Worm (Caenorhabditis elegans) whole organism, L3 larva: Measurements from ENCODE around the gene daf-42.
A peak's percentile ranks its signal among the peaks of the same experiment; 100 is the strongest.

Source experiments
- R02D3.7 ChIP-seq: fragments of 150-350 bp; optimal IDR thresholded peaks from 2 replicates; lab custom pipeline; 2014; ENCODE audit warnings: missing biosample characterization, missing genetic modification characterization
- ZK546.5 ChIP-seq: sonication (generic microtip); optimal IDR thresholded peaks from 2 replicates; lab custom pipeline; 2017; ENCODE audit warnings: missing biosample characterization, missing genetic modification characterization
- aly-2 ChIP-seq: fragments of 150-350 bp; optimal IDR thresholded peaks from 2 replicates; lab custom pipeline; 2014; ENCODE audit warnings: missing biosample characterization, missing genetic modification characterization
- ama-1 ChIP-seq: fragments of 150-350 bp; optimal IDR thresholded peaks from 2 replicates; lab custom pipeline; 2018
- ceh-16 ChIP-seq: sonication (generic microtip); optimal IDR thresholded peaks from 2 replicates; lab custom pipeline; 2017; ENCODE audit warnings: missing biosample characterization, missing genetic modification characterization
- ceh-82 ChIP-seq: fragments of 150-350 bp; optimal IDR thresholded peaks from 2 replicates; lab custom pipeline; 2014; ENCODE audit warnings: missing biosample characterization, missing genetic modification characterization
- ceh-9 ChIP-seq: sonication (generic microtip); optimal IDR thresholded peaks from 2 replicates; lab custom pipeline; 2018; ENCODE audit warnings: missing biosample characterization, missing genetic modification characterization
- daf-12 ChIP-seq: fragments of 150-350 bp; optimal IDR thresholded peaks from 2 replicates; lab custom pipeline; 2014; ENCODE audit warnings: missing biosample characterization, missing genetic modification reagents, missing genetic modification characterization
- egl-27 ChIP-seq: sonication (generic microtip); optimal IDR thresholded peaks from 4 replicates; lab custom pipeline; 2017; ENCODE audit warnings: missing biosample characterization, missing genetic modification reagents, missing genetic modification characterization
- egl-5 ChIP-seq: fragments of 150-350 bp; optimal IDR thresholded peaks from 2 replicates; lab custom pipeline; 2017; ENCODE audit warnings: missing biosample characterization, missing genetic modification reagents, missing genetic modification characterization, inconsistent platforms
- elt-1 ChIP-seq: fragments of 150-350 bp; optimal IDR thresholded peaks from 2 replicates; lab custom pipeline; 2014; ENCODE audit warnings: missing biosample characterization, missing genetic modification characterization
- elt-2 ChIP-seq: sonication (generic microtip); optimal IDR thresholded peaks from 2 replicates; lab custom pipeline; 2016; ENCODE audit warnings: missing genetic modification reagents, mild to moderate bottlenecking, missing genetic modification characterization, missing compliant biosample characterization
- elt-3 ChIP-seq, 3 experiments: fragments of 150-350 bp in 1 of 3; sonication (generic microtip) in 2 of 3; optimal IDR thresholded peaks; 2 replicates in 2 of 3; 4 replicates in 1 of 3; lab custom pipeline; 2014 to 2017; ENCODE audit warnings: missing biosample characterization in 3 of 3, missing genetic modification characterization in 3 of 3
- eor-1 ChIP-seq, 2 experiments: fragments of 150-350 bp; optimal IDR thresholded peaks; 2 replicates each; lab custom pipeline; 2014 to 2018; ENCODE audit warnings: missing biosample characterization in 2 of 2, missing genetic modification characterization in 2 of 2
- fkh-10 ChIP-seq: sonication (generic microtip); optimal IDR thresholded peaks from 2 replicates; lab custom pipeline; 2017; ENCODE audit warnings: missing biosample characterization, missing genetic modification reagents, missing genetic modification characterization
- fkh-2 ChIP-seq: fragments of 150-350 bp; optimal IDR thresholded peaks from 2 replicates; lab custom pipeline; 2014; ENCODE audit warnings: missing biosample characterization, missing genetic modification reagents, missing genetic modification characterization
- fos-1 ChIP-seq: fragments of 150-350 bp; optimal IDR thresholded peaks from 2 replicates; lab custom pipeline; 2014; ENCODE audit warnings: missing biosample characterization, missing genetic modification characterization
- hmg-11 ChIP-seq: sonication (generic microtip); optimal IDR thresholded peaks from 2 replicates; lab custom pipeline; 2016; ENCODE audit warnings: missing genetic modification characterization, missing compliant biosample characterization
- jun-1 ChIP-seq: fragments of 150-350 bp; optimal IDR thresholded peaks from 2 replicates; lab custom pipeline; 2014; ENCODE audit warnings: missing biosample characterization, missing genetic modification reagents, missing genetic modification characterization
- lin-15B ChIP-seq: fragments of 150-350 bp; optimal IDR thresholded peaks from 2 replicates; lab custom pipeline; 2014; ENCODE audit warnings: missing biosample characterization, missing genetic modification characterization
- lin-39 ChIP-seq: fragments of 150-350 bp; optimal IDR thresholded peaks from 2 replicates; lab custom pipeline; 2018; ENCODE audit warnings: missing biosample characterization, missing genetic modification reagents, missing genetic modification characterization
- mdl-1 ChIP-seq: fragments of 150-350 bp; optimal IDR thresholded peaks from 2 replicates; lab custom pipeline; 2014; ENCODE audit warnings: missing biosample characterization, missing genetic modification characterization
- mml-1 ChIP-seq: fragments of 150-350 bp; sonication (generic microtip); optimal IDR thresholded peaks from 3 replicates; lab custom pipeline; 2014; ENCODE audit warnings: missing biosample characterization, missing genetic modification characterization
- nhr-23 ChIP-seq: fragments of 150-350 bp; optimal IDR thresholded peaks from 2 replicates; lab custom pipeline; 2014; ENCODE audit warnings: missing biosample characterization, missing genetic modification reagents, missing genetic modification characterization
- nhr-237 ChIP-seq: fragments of 150-350 bp; optimal IDR thresholded peaks from 2 replicates; lab custom pipeline; 2014; ENCODE audit warnings: missing biosample characterization, missing genetic modification characterization
- nhr-25 ChIP-seq: sonication (generic microtip); optimal IDR thresholded peaks from 2 replicates; lab custom pipeline; 2017; ENCODE audit warnings: missing biosample characterization, missing genetic modification characterization
- nhr-28 ChIP-seq: fragments of 150-350 bp; optimal IDR thresholded peaks from 2 replicates; lab custom pipeline; 2014; ENCODE audit warnings: missing biosample characterization, missing genetic modification characterization
- nhr-43 ChIP-seq: sonication (generic microtip); optimal IDR thresholded peaks from 2 replicates; lab custom pipeline; 2016; ENCODE audit warnings: mild to moderate bottlenecking, missing genetic modification characterization, missing compliant biosample characterization; ENCODE audit not compliant: poor library complexity, severe bottlenecking
- nhr-67 ChIP-seq: fragments of 150-350 bp; optimal IDR thresholded peaks from 2 replicates; lab custom pipeline; 2014; ENCODE audit warnings: missing biosample characterization, missing genetic modification characterization
- pha-4 ChIP-seq: fragments of 150-350 bp; optimal IDR thresholded peaks from 2 replicates; lab custom pipeline; 2014; ENCODE audit warnings: missing biosample characterization, missing genetic modification reagents, missing genetic modification characterization
- pqm-1 ChIP-seq: fragments of 150-350 bp; optimal IDR thresholded peaks from 2 replicates; lab custom pipeline; 2017; ENCODE audit warnings: missing biosample characterization, missing genetic modification characterization, inconsistent platforms
- sea-2 ChIP-seq: fragments of 150-350 bp; sonication (generic microtip); optimal IDR thresholded peaks from 4 replicates; lab custom pipeline; 2014; ENCODE audit warnings: missing biosample characterization, missing genetic modification reagents, missing genetic modification characterization
- skn-1 ChIP-seq: fragments of 150-350 bp; optimal IDR thresholded peaks from 2 replicates; lab custom pipeline; 2014; ENCODE audit warnings: missing biosample characterization, missing genetic modification characterization
- snpc-4 ChIP-seq: fragments of 150-350 bp; optimal IDR thresholded peaks from 2 replicates; lab custom pipeline; 2014; ENCODE audit warnings: missing biosample characterization, missing genetic modification characterization
- tbx-2 ChIP-seq: sonication (generic microtip); optimal IDR thresholded peaks from 2 replicates; lab custom pipeline; 2016; ENCODE audit warnings: mild to moderate bottlenecking, missing genetic modification characterization, missing compliant biosample characterization
- unc-39 ChIP-seq: sonication (generic microtip); optimal IDR thresholded peaks from 4 replicates; lab custom pipeline; 2017; ENCODE audit warnings: missing biosample characterization, missing genetic modification characterization
- zag-1 ChIP-seq: fragments of 150-350 bp; optimal IDR thresholded peaks from 2 replicates; lab custom pipeline; 2014; ENCODE audit warnings: missing biosample characterization, missing genetic modification characterization
- ztf-11 ChIP-seq: fragments of 150-350 bp; optimal IDR thresholded peaks from 2 replicates; lab custom pipeline; 2014; ENCODE audit warnings: missing biosample characterization, missing genetic modification characterization
- ztf-4 ChIP-seq: fragments of 150-350 bp; optimal IDR thresholded peaks from 2 replicates; lab custom pipeline; 2014; ENCODE audit warnings: missing biosample characterization, missing genetic modification characterization

Gene daf-42

DNA sequence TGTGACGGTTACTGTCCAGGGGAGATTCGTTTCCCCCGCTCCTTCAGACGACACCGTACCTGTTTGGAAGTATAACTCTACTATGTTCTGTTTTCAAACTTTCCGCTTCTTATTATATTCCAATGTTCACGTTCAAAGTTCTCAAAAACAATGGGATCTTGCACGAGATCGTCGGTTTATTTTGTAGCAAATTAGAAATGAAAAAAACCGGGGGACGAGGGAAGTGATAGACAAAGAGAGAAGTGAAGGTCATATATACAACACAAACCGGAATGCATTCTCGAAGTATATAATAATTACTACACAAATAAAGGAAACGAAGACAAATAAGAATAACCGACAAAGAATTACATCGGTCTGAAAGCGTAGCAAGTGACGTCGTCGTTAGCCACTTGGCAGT lies 37.0 kb downstream of the daf-42 start:
- TF ChIP-seq pha-4 (tag; lab: Kevin White, UChicago) (no peak), ama-1 (lab: Kevin White, UChicago) (peak; percentile 14), nhr-25 (peak; percentile 79), ZK546.5 (tag; lab: Kevin White, UChicago) (no peak), pqm-1 (no peak), skn-1 (tag; lab: Kevin White, UChicago) (no peak)

DNA sequence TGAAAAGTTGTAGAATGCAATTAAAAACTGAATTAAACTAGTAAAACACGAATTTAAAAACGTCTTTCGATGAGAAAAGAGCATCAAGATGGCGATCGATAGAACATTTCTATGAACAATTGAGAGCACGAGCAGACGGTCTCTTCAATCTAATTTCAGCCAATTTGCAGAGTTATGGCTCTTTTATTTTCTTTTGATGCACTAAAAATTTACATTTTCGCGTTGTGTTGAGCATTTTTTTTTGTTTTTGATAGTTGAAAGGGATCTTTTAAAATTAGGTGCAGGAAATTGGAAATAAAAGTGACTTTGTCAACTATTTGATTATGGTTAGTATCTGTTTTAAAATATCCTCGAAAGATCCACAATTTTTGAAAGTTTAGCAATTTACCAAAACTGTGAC lies 37.7 kb downstream of the daf-42 start, which contains the start of gene F42C5.6:
TSS of gene F42C5.6 (minus strand) at position 101 of the 400 bp plus-strand sequence.
- no peak for TF ChIP-seq nhr-237 (tag; lab: Kevin White, UChicago)
- TF ChIP-seq daf-12 (tag; lab: Kevin White, UChicago) = no peak
- TF ChIP-seq fkh-2 = no peak
- TF ChIP-seq ama-1 (lab: Kevin White, UChicago) = no peak
- TF ChIP-seq zag-1 (tag; lab: Kevin White, UChicago) = no peak
- TF ChIP-seq R02D3.7 (tag; lab: Kevin White, UChicago) = no peak
- no peak for TF ChIP-seq eor-1 (tag; optimal IDR thresholded peaks at IDR 0.05; lab: Kevin White, UChicago)
- TF ChIP-seq egl-27 (tag; lab: Kevin White, UChicago) = no peak
- TF ChIP-seq nhr-43 (tag; lab: Kevin White, UChicago) = no peak
- no peak for TF ChIP-seq ceh-82 (tag; lab: Kevin White, UChicago)
- TF ChIP-seq aly-2 (tag; lab: Kevin White, UChicago) = no peak
- no peak for TF ChIP-seq ZK546.5 (tag; lab: Kevin White, UChicago)
- TF ChIP-seq pha-4 (tag; lab: Kevin White, UChicago) = no peak
- no peak for TF ChIP-seq mdl-1 (tag; lab: Kevin White, UChicago)

DNA sequence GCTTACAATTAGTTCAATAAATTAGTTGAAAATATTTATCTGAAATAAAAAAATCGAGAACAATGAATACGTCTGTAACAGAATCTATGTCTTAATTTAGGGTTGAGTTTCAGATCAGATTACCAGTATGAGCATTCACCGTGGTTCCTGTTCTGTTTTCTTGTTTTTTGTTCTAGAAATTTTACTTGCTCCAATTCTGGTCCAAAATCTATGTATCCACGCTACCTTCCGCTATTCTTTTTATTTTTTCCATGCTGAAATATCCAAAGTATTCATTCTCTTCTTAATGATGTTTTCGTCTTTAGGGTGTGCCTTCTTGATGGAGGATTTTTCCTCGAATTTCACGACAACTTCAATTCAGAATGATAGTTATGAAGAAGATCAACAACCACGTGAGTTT lies 41.3 kb downstream of the daf-42 start, which contains the start of gene npr-27:
TSS of gene npr-27 (plus strand) at position 301 of the 400 bp plus-strand sequence.
- TF ChIP-seq sea-2 = no peak
- no peak for TF ChIP-seq mml-1 (tag; lab: Kevin White, UChicago)
- no peak for TF ChIP-seq egl-5
- no peak for TF ChIP-seq snpc-4 (tag; lab: Kevin White, UChicago)
- TF ChIP-seq elt-3 (tag; optimal IDR thresholded peaks at IDR 0.05; lab: Kevin White, UChicago) = no peak
- no peak for TF ChIP-seq nhr-25
- TF ChIP-seq nhr-23 (tag; lab: Kevin White, UChicago) = no peak

DNA sequence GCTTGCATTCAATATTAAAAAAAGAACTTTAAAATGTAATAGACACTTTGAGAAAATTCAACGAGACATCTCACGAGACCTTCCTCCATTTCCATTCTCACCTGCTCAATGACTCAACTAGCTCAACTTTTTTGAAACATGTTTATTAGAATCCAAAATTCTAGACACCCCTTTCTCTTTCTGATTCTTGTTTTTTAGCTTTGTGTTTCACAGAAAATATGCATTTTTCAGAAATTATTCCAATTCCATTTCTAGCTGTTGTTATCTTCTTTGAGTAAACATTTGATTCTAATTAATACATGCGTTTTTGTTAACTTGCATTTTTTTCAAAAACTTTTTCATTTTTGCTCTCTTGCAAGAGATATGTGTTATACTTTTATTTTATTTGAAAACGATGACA lies 45.2 kb downstream of the daf-42 start:
- no peak for TF ChIP-seq tbx-2 (tag; lab: Kevin White, UChicago)
- TF ChIP-seq ceh-16 (tag; lab: Kevin White, UChicago) = no peak
- TF ChIP-seq skn-1 (tag; lab: Kevin White, UChicago) = no peak
- TF ChIP-seq hmg-11 = no peak
- TF ChIP-seq ama-1 (lab: Kevin White, UChicago) = no peak
- no peak for TF ChIP-seq elt-1 (tag; lab: Kevin White, UChicago)
- TF ChIP-seq fkh-10 (GFP tag; lab: Kevin White, UChicago) = no peak
- no peak for TF ChIP-seq mml-1 (tag; lab: Kevin White, UChicago)
- no peak for TF ChIP-seq daf-12 (tag; lab: Kevin White, UChicago)
- TF ChIP-seq fos-1 = no peak
- no peak for TF ChIP-seq egl-27 (tag; lab: Kevin White, UChicago)
- TF ChIP-seq jun-1 = no peak
- TF ChIP-seq lin-39 = no peak
- TF ChIP-seq R02D3.7 (tag; lab: Kevin White, UChicago) = no peak
- no peak for TF ChIP-seq ceh-82 (tag; lab: Kevin White, UChicago)
- TF ChIP-seq nhr-25 = no peak

DNA sequence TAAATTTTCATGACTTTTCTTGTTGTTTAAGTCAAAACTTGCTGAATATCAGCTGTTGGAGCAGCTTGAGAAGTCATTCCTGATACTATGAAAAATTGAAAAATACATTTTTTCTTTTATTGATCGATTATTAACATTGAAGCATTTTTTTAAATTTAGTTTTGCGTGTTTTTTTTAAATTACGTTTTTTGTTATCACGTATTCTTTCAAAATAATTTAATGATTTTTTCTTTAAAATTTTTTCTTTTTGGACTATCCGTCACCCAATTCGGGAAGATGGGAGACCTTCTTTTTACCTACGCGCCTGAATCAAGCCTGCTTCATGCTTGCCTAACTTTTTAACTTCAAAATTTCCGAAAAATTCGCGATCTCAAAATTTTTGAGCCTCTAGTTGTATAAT lies 52.5 kb downstream of the daf-42 start, which contains the start of gene F42C5.5:
TSS of gene F42C5.5 (minus strand) at position 101 of the 400 bp plus-strand sequence.
- TF ChIP-seq ama-1 (lab: Kevin White, UChicago) (no peak), ceh-16 (tag; lab: Kevin White, UChicago) (no peak), fos-1 (no peak), elt-1 (tag; lab: Kevin White, UChicago) (no peak), nhr-67 (no peak), skn-1 (tag; lab: Kevin White, UChicago) (no peak), egl-27 (tag; lab: Kevin White, UChicago) (no peak), fkh-2 (no peak), snpc-4 (tag; lab: Kevin White, UChicago) (no peak), ceh-9 (tag; lab: Kevin White, UChicago) (no peak), ztf-11 (no peak), jun-1 (no peak), sea-2 (no peak), elt-2 (tag; lab: Kevin White, UChicago) (no peak), unc-39 (tag; lab: Kevin White, UChicago) (no peak), ztf-4 (tag; lab: Kevin White, UChicago) (no peak), nhr-28 (tag; lab: Kevin White, UChicago) (no peak), lin-15B (tag; lab: Kevin White, UChicago) (no peak)
